Worm (Caenorhabditis elegans) whole organism, L4 larva: ENCODE data around the gene sra-12.
"Not testable (repeated sequence)": the region's sequence is repeated elsewhere in the genome, so short reads cannot be mapped to it uniquely, and the experiment has no call there.

ENCODE experiments used
- F26F4.8 ChIP-seq: fragments of 200-800 bp; sonication (Bioruptor generic); conservative IDR thresholded peaks from 2 replicates; pipeline ENCODE4 v1.3.6; 2022; ENCODE audit warnings: missing genetic modification characterization, missing compliant biosample characterization
- Y105C5A.15 ChIP-seq: fragments of 200-800 bp; sonication (Bioruptor generic); IDR thresholded peaks from 2 replicates; pipeline ENCODE4 v1.3.6; 2022; ENCODE audit warnings: missing genetic modification characterization, missing compliant biosample characterization
- ama-1 ChIP-seq: fragments of 150-350 bp; optimal IDR thresholded peaks from 2 replicates; lab custom pipeline; 2014; ENCODE audit warnings: inconsistent platforms, mixed read lengths
- cey-2 ChIP-seq: sonication (generic microtip); optimal IDR thresholded peaks from 3 replicates; lab custom pipeline; 2017; ENCODE audit warnings: missing genetic modification characterization, mild to moderate bottlenecking, missing compliant biosample characterization, antibody characterized with exemption, borderline replicate concordance; ENCODE audit not compliant: insufficient read depth
- daf-12 ChIP-seq: fragments of 150-350 bp; optimal IDR thresholded peaks from 2 replicates; lab custom pipeline; 2014; ENCODE audit warnings: missing biosample characterization, missing genetic modification reagents, missing genetic modification characterization
- daf-8 ChIP-seq: fragments of 200-800 bp; sonication (Bioruptor generic); IDR thresholded peaks from 2 replicates; pipeline ENCODE4 v1.3.6; 2022; ENCODE audit warnings: missing genetic modification characterization, missing compliant biosample characterization
- dve-1 ChIP-seq: sonication (generic microtip); optimal IDR thresholded peaks from 2 replicates; lab custom pipeline; 2017; ENCODE audit warnings: antibody characterized with exemption, mild to moderate bottlenecking, missing genetic modification characterization, missing compliant biosample characterization; ENCODE audit not compliant: insufficient read depth
- hmg-1.1 ChIP-seq: fragments of 200-800 bp; sonication (Bioruptor generic); IDR thresholded peaks from 2 replicates; pipeline ENCODE4 v1.3.6; 2022; ENCODE audit warnings: missing genetic modification reagents, missing genetic modification characterization, missing compliant biosample characterization
- jun-1 ChIP-seq: fragments of 150-350 bp; optimal IDR thresholded peaks from 2 replicates; lab custom pipeline; 2014; ENCODE audit warnings: missing biosample characterization, missing genetic modification reagents, missing genetic modification characterization
- lin-13 ChIP-seq: fragments of 150-350 bp; optimal IDR thresholded peaks from 2 replicates; lab custom pipeline; 2014; ENCODE audit warnings: missing biosample characterization, missing genetic modification reagents, missing genetic modification characterization
- nhr-28 ChIP-seq: fragments of 150-350 bp; optimal IDR thresholded peaks from 2 replicates; lab custom pipeline; 2014; ENCODE audit warnings: missing biosample characterization, missing genetic modification characterization
- nhr-77 ChIP-seq: fragments of 150-350 bp; optimal IDR thresholded peaks from 2 replicates; lab custom pipeline; 2014; ENCODE audit warnings: missing biosample characterization, missing genetic modification characterization
- zag-1 ChIP-seq: fragments of 150-350 bp; optimal IDR thresholded peaks from 2 replicates; lab custom pipeline; 2014; ENCODE audit warnings: missing biosample characterization, missing genetic modification characterization
- ztf-11 ChIP-seq: fragments of 150-350 bp; optimal IDR thresholded peaks from 2 replicates; lab custom pipeline; 2014; ENCODE audit warnings: missing biosample characterization, missing genetic modification characterization

DNA sequence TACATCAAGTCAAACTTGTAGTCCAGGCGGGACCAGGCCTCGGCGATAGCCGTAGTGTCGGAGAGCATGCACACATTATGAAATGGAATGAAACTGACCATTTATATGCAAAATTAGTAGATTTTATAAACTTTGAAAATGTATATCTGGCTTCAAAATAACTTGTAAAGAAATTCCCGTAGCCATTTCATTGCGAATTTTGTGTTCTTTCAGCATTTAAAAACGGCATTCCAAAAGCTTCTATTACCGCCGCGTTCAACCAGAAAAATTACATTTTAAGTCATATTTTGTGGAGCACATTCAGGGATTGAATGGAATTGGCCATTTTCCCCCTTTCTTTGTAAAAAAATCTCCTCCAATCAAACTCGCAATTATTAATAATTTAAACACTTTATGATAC is 18.6 kb upstream of the sra-12 start, which contains the start of gene Y19D2B.1:
- not testable (repeated sequence) for TF ChIP-seq F26F4.8 (GFP tag; lab: Robert Waterston, UW); lin-13 (GFP tag; lab: Kevin White, UChicago); hmg-1.1 (GFP tag; lab: Robert Waterston, UW); ama-1 (lab: Kevin White, UChicago); nhr-28 (tag; lab: Kevin White, UChicago); ztf-11 (tag; lab: Kevin White, UChicago); dve-1 (tag; lab: Kevin White, UChicago); daf-8; nhr-77; jun-1 (tag; lab: Kevin White, UChicago); Y105C5A.15 (GFP tag; lab: Robert Waterston, UW); zag-1 (tag; lab: Kevin White, UChicago); daf-12 (tag; lab: Kevin White, UChicago); cey-2 (tag; lab: Kevin White, UChicago)
